Fruit fly (Drosophila melanogaster) whole organism, adult: Measurements from ENCODE around the gene Porin2.

Experiments
- CG11617 ChIP-seq: fragments of 200-800 bp; sonication (Bioruptor generic); optimal IDR thresholded peaks from 2 replicates; lab custom pipeline; 2017; ENCODE audit warnings: mild to moderate bottlenecking, missing biosample characterization, missing genetic modification reagents, missing genetic modification characterization
- CG12768 ChIP-seq: fragments of 200-800 bp; sonication (Bioruptor generic); optimal IDR thresholded peaks from 2 replicates; lab custom pipeline; 2017; ENCODE audit warnings: missing biosample characterization, missing genetic modification characterization, mild to moderate bottlenecking, moderate library complexity, missing genetic modification reagents
- CG14711 ChIP-seq: fragments of 200-800 bp; sonication (Bioruptor generic); optimal IDR thresholded peaks from 2 replicates; lab custom pipeline; 2018; ENCODE audit warnings: missing biosample characterization, mild to moderate bottlenecking, missing genetic modification characterization, moderate library complexity
- CG1620 ChIP-seq: fragments of 200-800 bp; sonication (Bioruptor generic); optimal IDR thresholded peaks from 2 replicates; lab custom pipeline; 2016; ENCODE audit warnings: missing biosample characterization, missing genetic modification characterization
- CG33017 ChIP-seq: fragments of 200-800 bp; sonication (Bioruptor generic); optimal IDR thresholded peaks from 2 replicates; lab custom pipeline; 2018; ENCODE audit warnings: missing biosample characterization, mild to moderate bottlenecking, missing genetic modification characterization, moderate library complexity
- CG5204 ChIP-seq: fragments of 200-800 bp; sonication (Bioruptor generic); optimal IDR thresholded peaks from 2 replicates; lab custom pipeline; 2016; ENCODE audit warnings: missing biosample characterization, missing genetic modification characterization
- CG7045 ChIP-seq: fragments of 200-800 bp; sonication (Bioruptor generic); optimal IDR thresholded peaks from 2 replicates; lab custom pipeline; 2017; ENCODE audit warnings: missing biosample characterization, mild to moderate bottlenecking, missing genetic modification characterization
- CG7101 ChIP-seq: fragments of 200-800 bp; sonication (Bioruptor generic); optimal IDR thresholded peaks from 2 replicates; lab custom pipeline; 2018; ENCODE audit warnings: missing biosample characterization, mild to moderate bottlenecking, missing genetic modification characterization, moderate library complexity
- Crg-1 ChIP-seq: fragments of 200-800 bp; sonication (Bioruptor generic); optimal IDR thresholded peaks from 2 replicates; lab custom pipeline; 2016; ENCODE audit warnings: missing biosample characterization, missing genetic modification characterization
- Hr96 ChIP-seq: fragments of 200-800 bp; sonication (Bioruptor generic); optimal IDR thresholded peaks from 2 replicates; lab custom pipeline; 2016; ENCODE audit warnings: missing biosample characterization, missing genetic modification characterization
- Mnt ChIP-seq: fragments of 200-800 bp; sonication (Bioruptor generic); optimal IDR thresholded peaks from 2 replicates; lab custom pipeline; 2016; ENCODE audit warnings: missing biosample characterization, mild to moderate bottlenecking, missing genetic modification characterization
- bab1 ChIP-seq: fragments of 200-800 bp; sonication (Bioruptor generic); optimal IDR thresholded peaks from 3 replicates; lab custom pipeline; 2019; ENCODE audit warnings: missing biosample characterization, mild to moderate bottlenecking, missing genetic modification characterization, moderate library complexity
- cic ChIP-seq: fragments of 200-800 bp; sonication (Bioruptor generic); optimal IDR thresholded peaks from 2 replicates; lab custom pipeline; 2017; ENCODE audit warnings: missing biosample characterization, mild to moderate bottlenecking, missing genetic modification characterization, moderate library complexity
- cnc ChIP-seq, 2 experiments: fragments of >200 bp; optimal IDR thresholded peaks; 2 replicates each; lab custom pipeline; 2017
- kay ChIP-seq: fragments of 200-800 bp; sonication (Bioruptor generic); peaks from one replicate; lab custom pipeline; 2016; ENCODE audit warnings: missing biosample characterization, missing genetic modification characterization, borderline replicate concordance
- ovo ChIP-seq: fragments of 200-800 bp; sonication (Bioruptor generic); optimal IDR thresholded peaks from 2 replicates; lab custom pipeline; 2016; ENCODE audit warnings: missing biosample characterization, missing genetic modification characterization
- pad ChIP-seq: fragments of 200-800 bp; sonication (Bioruptor generic); optimal IDR thresholded peaks from 3 replicates; lab custom pipeline; 2017; ENCODE audit warnings: missing biosample characterization, missing genetic modification characterization, mild to moderate bottlenecking, moderate library complexity, missing genetic modification reagents
- tj ChIP-seq: fragments of 200-800 bp; sonication (Bioruptor generic); optimal IDR thresholded peaks from 3 replicates; lab custom pipeline; 2017; ENCODE audit warnings: missing biosample characterization, mild to moderate bottlenecking, missing genetic modification characterization, moderate library complexity
- toe ChIP-seq: fragments of 200-800 bp; sonication (Bioruptor generic); optimal IDR thresholded peaks from 2 replicates; lab custom pipeline; 2016; ENCODE audit warnings: missing biosample characterization, missing genetic modification characterization

Gene Porin2

DNA sequence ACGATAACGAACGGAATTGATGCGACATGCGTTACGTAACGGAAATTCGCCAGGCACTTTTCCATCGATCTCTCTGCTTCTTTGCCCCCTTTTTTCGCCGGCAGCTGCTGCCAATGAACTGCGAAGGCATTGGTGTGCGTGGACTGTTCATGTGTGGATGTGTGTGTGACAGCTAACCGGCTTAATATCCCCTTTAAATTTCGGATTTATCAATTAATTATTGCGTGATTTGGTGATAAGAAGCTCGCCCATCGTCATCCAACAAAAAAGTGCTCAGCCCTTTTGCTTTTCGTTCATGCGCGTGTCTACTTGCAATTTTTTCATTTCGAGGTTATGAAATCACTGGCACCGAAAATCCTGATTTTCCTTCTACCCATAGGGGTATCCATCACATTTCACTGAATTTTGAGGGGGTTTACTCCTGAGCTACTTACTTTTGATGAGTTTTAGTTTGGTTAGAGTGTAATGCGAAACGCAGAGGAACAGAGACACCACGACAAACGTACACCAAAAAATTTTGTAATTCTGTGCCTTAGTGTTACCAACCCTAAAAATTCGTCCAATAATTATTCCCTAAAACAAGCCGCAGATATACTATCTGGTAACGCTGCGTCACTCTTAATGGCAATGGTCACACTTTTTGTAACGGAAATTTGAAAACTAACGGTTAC, 3.6 kb upstream of the Porin2 start, which contains the start of gene porin:
Gene porin (minus strand): TSS at position 529 of the 671 bp plus-strand sequence.
- no peak for TF ChIP-seq CG12768 (GFP tag; lab: Kevin White, UChicago)
- no peak for TF ChIP-seq CG7101 (tag; lab: Kevin White, UChicago)
- no peak for TF ChIP-seq Hr96
- peak; percentile 7 for TF ChIP-seq toe
- TF ChIP-seq tj (GFP tag; lab: Kevin White, UChicago) = peak; percentile 22
- TF ChIP-seq cic (GFP tag; lab: Kevin White, UChicago) = peak; percentile 31
- TF ChIP-seq cnc (optimal IDR thresholded peaks at IDR 0.05; lab: Kevin White, UChicago) = no peak
- peak; percentile 3 for TF ChIP-seq Crg-1 (GFP tag; lab: Kevin White, UChicago)
- peak; percentile 35 for TF ChIP-seq CG14711 (tag; lab: Kevin White, UChicago)
- TF ChIP-seq ovo (GFP tag; lab: Kevin White, UChicago) = peak; percentile 72
- TF ChIP-seq pad (GFP tag; lab: Kevin White, UChicago) = no peak
- peak; percentile 19 for TF ChIP-seq bab1 (GFP tag; lab: Kevin White, UChicago)
- TF ChIP-seq CG7045 (GFP tag; lab: Kevin White, UChicago) = no peak
- TF ChIP-seq CG1620 = no peak
- TF ChIP-seq CG33017 (tag; lab: Kevin White, UChicago) = no peak
- peak; percentile 80 for TF ChIP-seq Mnt
- TF ChIP-seq CG11617 (GFP tag; lab: Kevin White, UChicago) = no peak

DNA sequence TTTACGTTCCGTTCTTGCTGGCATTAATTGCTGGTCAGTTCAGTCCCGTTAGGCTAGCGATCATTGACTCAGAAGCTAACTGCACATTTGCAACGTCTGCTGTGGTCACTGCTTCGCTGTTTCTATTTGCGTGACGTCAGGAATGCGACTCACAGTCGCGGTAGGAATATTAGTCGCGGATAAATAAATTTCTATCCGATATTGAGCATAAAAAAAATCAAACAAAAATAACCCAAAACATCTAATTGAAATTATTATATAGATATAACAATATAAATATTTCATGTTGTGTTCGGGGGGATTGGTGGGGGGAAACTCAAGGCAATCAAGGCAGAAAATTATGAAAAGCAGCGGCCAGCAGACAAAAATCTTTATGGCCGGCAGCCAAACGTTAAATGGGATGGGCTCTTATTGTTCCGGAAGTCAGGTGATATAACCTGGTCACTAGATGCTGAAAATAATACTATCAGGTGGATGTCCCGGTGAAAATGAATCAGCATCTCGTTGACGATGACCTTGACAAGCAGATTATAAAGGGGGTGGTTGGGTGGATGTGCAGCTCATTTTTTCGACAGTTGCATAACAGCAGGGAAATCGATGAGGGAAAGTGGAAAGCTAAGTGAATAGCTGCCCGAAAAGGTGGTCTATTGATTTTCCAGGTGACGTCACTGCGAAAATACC, 2.8 kb upstream of the Porin2 start, which contains the start of gene SmydA-3:
Gene SmydA-3 (plus strand): TSS at position 631 of the 681 bp plus-strand sequence.
- peak; percentile 79 for TF ChIP-seq kay (GFP tag; lab: Kevin White, UChicago)
- no peak for TF ChIP-seq toe
- TF ChIP-seq CG7045 (GFP tag; lab: Kevin White, UChicago) = peak; percentile 67
- peak; percentile 42 for TF ChIP-seq CG33017 (tag; lab: Kevin White, UChicago)
- no peak for TF ChIP-seq bab1 (GFP tag; lab: Kevin White, UChicago)
- TF ChIP-seq ovo (GFP tag; lab: Kevin White, UChicago) = peak; percentile 87
- peak; percentile 51 for TF ChIP-seq CG11617 (GFP tag; lab: Kevin White, UChicago)
- TF ChIP-seq CG1620 = no peak
- peak; percentile 26 for TF ChIP-seq CG14711 (tag; lab: Kevin White, UChicago)
- peak; percentile 39 for TF ChIP-seq tj (GFP tag; lab: Kevin White, UChicago)
- TF ChIP-seq Crg-1 (GFP tag; lab: Kevin White, UChicago) = peak; percentile 24
- no peak for TF ChIP-seq Hr96
- TF ChIP-seq CG12768 (GFP tag; lab: Kevin White, UChicago) = peak; percentile 15
- TF ChIP-seq CG7101 (tag; lab: Kevin White, UChicago) = peak; percentile 43

- TF ChIP-seq CG11617 (GFP tag; lab: Kevin White, UChicago) = no peak
- TF ChIP-seq Crg-1 (GFP tag; lab: Kevin White, UChicago) = no peak
- TF ChIP-seq bab1 (GFP tag; lab: Kevin White, UChicago) = no peak
- TF ChIP-seq cic (GFP tag; lab: Kevin White, UChicago) = no peak
- no peak for TF ChIP-seq CG7101 (tag; lab: Kevin White, UChicago)
- TF ChIP-seq Mnt = no peak
- no peak for TF ChIP-seq CG33017 (tag; lab: Kevin White, UChicago)
- no peak for TF ChIP-seq cnc (optimal IDR thresholded peaks at IDR 0.05; lab: Kevin White, UChicago)
- TF ChIP-seq CG5204 = no peak
- TF ChIP-seq ovo (GFP tag; lab: Kevin White, UChicago) = no peak
These were observed 1.3 kb downstream of the Porin2 start, which contains the start of the genes CG17139 and CG17140 for dm6 chr2L:10845564-10845963. TSS of gene CG17139 (minus strand) at chr2L:10845664. TSS of gene CG17140 (minus strand) at chr2L:10845664.

DNA sequence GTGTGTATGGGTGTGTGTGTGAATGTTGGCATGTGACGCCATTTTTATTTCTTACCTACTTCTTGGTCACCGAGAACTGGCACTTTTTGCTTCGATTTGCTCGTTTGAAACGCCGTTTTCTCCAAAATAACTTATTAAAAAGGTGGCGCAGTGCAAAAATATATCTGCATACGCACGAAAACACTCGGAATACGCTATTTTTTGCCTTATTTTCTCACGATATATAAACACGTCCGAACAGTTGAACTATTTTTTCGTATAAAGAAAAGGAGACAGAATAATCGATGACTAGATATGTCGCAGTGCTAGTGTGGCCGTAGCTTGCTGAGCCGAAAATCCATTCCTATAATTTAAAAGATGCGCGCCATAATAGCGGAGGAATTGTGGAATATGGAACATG, 4.5 kb downstream of the Porin2 start, which contains the start of gene CG6700:
Gene CG6700 (minus strand): TSS at position 272 of the 400 bp plus-strand sequence.
- no peak for TF ChIP-seq toe
- peak; percentile 10 for TF ChIP-seq CG14711 (tag; lab: Kevin White, UChicago)
- TF ChIP-seq CG5204 = no peak
- no peak for TF ChIP-seq CG11617 (GFP tag; lab: Kevin White, UChicago)
- TF ChIP-seq CG33017 (tag; lab: Kevin White, UChicago) = no peak
- no peak for TF ChIP-seq CG7101 (tag; lab: Kevin White, UChicago)
- TF ChIP-seq Mnt = peak; percentile 82
- peak; percentile 94 for TF ChIP-seq kay (GFP tag; lab: Kevin White, UChicago)
- peak; percentile 31 for TF ChIP-seq tj (GFP tag; lab: Kevin White, UChicago)
- peak; percentile 65 for TF ChIP-seq bab1 (GFP tag; lab: Kevin White, UChicago)

- TF ChIP-seq cnc (optimal IDR thresholded peaks at IDR 0.05; lab: Kevin White, UChicago) (no peak), toe (no peak)
These were observed 5.2 kb downstream of the Porin2 start for dm6 chr2L:10841619-10842018.

dm6 chr2L:10837491-10837890, 9.4 kb downstream of the Porin2 start, which contains the start of gene Nos:
TSS of gene Nos (minus strand) at chr2L:10837511.
- TF ChIP-seq ovo (GFP tag; lab: Kevin White, UChicago) = no peak
- no peak for TF ChIP-seq CG12768 (GFP tag; lab: Kevin White, UChicago)
- no peak for TF ChIP-seq Hr96
- TF ChIP-seq CG14711 (tag; lab: Kevin White, UChicago) = no peak
- TF ChIP-seq cnc (optimal IDR thresholded peaks at IDR 0.05; lab: Kevin White, UChicago) = no peak
- TF ChIP-seq bab1 (GFP tag; lab: Kevin White, UChicago) = no peak
- TF ChIP-seq tj (GFP tag; lab: Kevin White, UChicago) = no peak
- TF ChIP-seq kay (GFP tag; lab: Kevin White, UChicago) = no peak
